Fruit fly (Drosophila melanogaster) whole organism, embryonic: ENCODE data around the gene feo.

ENCODE experiments used
- Ada2b ChIP-seq: fragments of 200-800 bp; sonication (Bioruptor generic); IDR thresholded peaks from 2 replicates; pipeline ENCODE4 v1.3.6; 2022; ENCODE audit warnings: missing biosample characterization, missing genetic modification characterization
- Blimp-1 ChIP-seq: fragments of 200-800 bp; sonication (Bioruptor generic); optimal IDR thresholded peaks from 3 replicates; lab custom pipeline; 2018; ENCODE audit warnings: missing biosample characterization, missing genetic modification characterization, mild to moderate bottlenecking, moderate library complexity, missing genetic modification reagents
- CG10431 ChIP-seq: fragments of 200-800 bp; sonication (Bioruptor generic); optimal IDR thresholded peaks from 3 replicates; lab custom pipeline; 2018; ENCODE audit warnings: missing biosample characterization, mild to moderate bottlenecking, missing genetic modification characterization
- CG10979 ChIP-seq: fragments of 200-800 bp; sonication (Bioruptor generic); optimal IDR thresholded peaks from 2 replicates; lab custom pipeline; 2018; ENCODE audit warnings: missing biosample characterization, mild to moderate bottlenecking, missing genetic modification characterization, moderate library complexity
- CG12391 ChIP-seq: fragments of 200-800 bp; sonication (Bioruptor generic); optimal IDR thresholded peaks from 3 replicates; lab custom pipeline; 2018; ENCODE audit warnings: missing biosample characterization, mild to moderate bottlenecking, missing genetic modification characterization, moderate library complexity
- CG12744 ChIP-seq: fragments of 200-800 bp; sonication (Bioruptor generic); optimal IDR thresholded peaks from 2 replicates; lab custom pipeline; 2016; ENCODE audit warnings: missing biosample characterization, missing genetic modification characterization
- CG14860 ChIP-seq: fragments of 200-800 bp; sonication (Bioruptor generic); IDR thresholded peaks from 3 replicates; pipeline ENCODE4 v1.3.6; 2022; ENCODE audit warnings: missing biosample characterization, missing genetic modification characterization; ENCODE audit not compliant: partially characterized antibody
- CG15696 ChIP-seq: fragments of 200-800 bp; sonication (Bioruptor generic); optimal IDR thresholded peaks from 2 replicates; lab custom pipeline; 2019; ENCODE audit warnings: missing biosample characterization, mild to moderate bottlenecking, missing genetic modification characterization, moderate library complexity
- CG1603 ChIP-seq: fragments of 200-800 bp; sonication (Bioruptor generic); optimal IDR thresholded peaks from 2 replicates; lab custom pipeline; 2019; ENCODE audit warnings: missing biosample characterization, mild to moderate bottlenecking, missing genetic modification characterization, moderate library complexity
- CG17359 ChIP-seq: fragments of 200-800 bp; sonication (Bioruptor generic); optimal IDR thresholded peaks from 3 replicates; lab custom pipeline; 2018; ENCODE audit warnings: missing biosample characterization, mild to moderate bottlenecking, missing genetic modification characterization, moderate library complexity
- CG17385 ChIP-seq: fragments of 200-800 bp; sonication (Bioruptor generic); optimal IDR thresholded peaks from 3 replicates; lab custom pipeline; 2018; ENCODE audit warnings: missing biosample characterization, mild to moderate bottlenecking, missing genetic modification characterization
- CG18011 ChIP-seq: fragments of 200-800 bp; sonication (Bioruptor generic); optimal IDR thresholded peaks from 2 replicates; lab custom pipeline; 2017; ENCODE audit warnings: missing biosample characterization, missing genetic modification characterization, mild to moderate bottlenecking, moderate library complexity, missing genotype
- CG2889 ChIP-seq: fragments of 200-800 bp; sonication (Bioruptor generic); IDR thresholded peaks from 3 replicates; pipeline ENCODE4 v1.3.6; 2022; ENCODE audit warnings: missing biosample characterization, missing genetic modification characterization
- CG34224 ChIP-seq: fragments of 200-800 bp; sonication (Bioruptor generic); IDR thresholded peaks from 3 replicates; pipeline ENCODE4 v1.3.6; 2022; ENCODE audit warnings: missing biosample characterization, missing genetic modification characterization; ENCODE audit not compliant: partially characterized antibody
- CG42726 ChIP-seq: fragments of 200-800 bp; sonication (Bioruptor generic); IDR thresholded peaks from 2 replicates; pipeline ENCODE4 v1.3.6; 2022; ENCODE audit warnings: missing biosample characterization, missing genetic modification characterization; ENCODE audit not compliant: partially characterized antibody
- CG43689 ChIP-seq: fragments of 200-800 bp; sonication (Bioruptor generic); IDR thresholded peaks from 2 replicates; pipeline ENCODE4 v1.3.6; 2022; ENCODE audit warnings: missing biosample characterization, missing genetic modification characterization
- CG4820 ChIP-seq: fragments of 200-800 bp; sonication (Bioruptor generic); optimal IDR thresholded peaks from 3 replicates; lab custom pipeline; 2016; ENCODE audit warnings: missing biosample characterization, missing genetic modification characterization
- CG6654 ChIP-seq: fragments of 200-800 bp; sonication (Bioruptor generic); optimal IDR thresholded peaks from 2 replicates; lab custom pipeline; 2017; ENCODE audit warnings: missing biosample characterization, mild to moderate bottlenecking, missing genetic modification characterization
- CG7839 ChIP-seq: fragments of 200-800 bp; sonication (Bioruptor generic); optimal IDR thresholded peaks from 3 replicates; lab custom pipeline; 2018; ENCODE audit warnings: missing biosample characterization, mild to moderate bottlenecking, missing genetic modification characterization, moderate library complexity
- CG8089 ChIP-seq: fragments of 200-800 bp; sonication (Bioruptor generic); optimal IDR thresholded peaks from 3 replicates; lab custom pipeline; 2016; ENCODE audit warnings: missing biosample characterization, missing genetic modification characterization
- CG8924 ChIP-seq: fragments of 200-800 bp; optimal IDR thresholded peaks from 3 replicates; lab custom pipeline; 2019; ENCODE audit warnings: missing biosample characterization, mild to moderate bottlenecking, missing genetic modification characterization, moderate library complexity
- CG9609 ChIP-seq: fragments of 200-800 bp; sonication (Bioruptor generic); optimal IDR thresholded peaks from 3 replicates; lab custom pipeline; 2016; ENCODE audit warnings: missing biosample characterization, missing genetic modification characterization
- D19B ChIP-seq: fragments of 200-800 bp; sonication (Bioruptor generic); optimal IDR thresholded peaks from 2 replicates; lab custom pipeline; 2017; ENCODE audit warnings: missing biosample characterization, mild to moderate bottlenecking, missing genetic modification characterization
- Drgx ChIP-seq: fragments of 200-800 bp; sonication (Bioruptor generic); IDR thresholded peaks from 2 replicates; pipeline ENCODE4 v1.3.6; 2022; ENCODE audit warnings: missing biosample characterization, missing genetic modification characterization
- H15 ChIP-seq: fragments of 200-800 bp; sonication (Bioruptor generic); IDR thresholded peaks from 3 replicates; pipeline ENCODE4 v1.3.6; 2022; ENCODE audit warnings: missing biosample characterization, missing genetic modification characterization
- Hmx ChIP-seq: fragments of 200-800 bp; sonication (Bioruptor generic); optimal IDR thresholded peaks from 2 replicates; lab custom pipeline; 2016; ENCODE audit warnings: missing biosample characterization, missing genetic modification characterization
- Mrtf ChIP-seq: fragments of 200-800 bp; sonication (Bioruptor generic); IDR thresholded peaks from 3 replicates; pipeline ENCODE4 v1.3.6; 2022; ENCODE audit warnings: missing biosample characterization, missing genetic modification characterization
- Oli ChIP-seq: fragments of 200-800 bp; sonication (Bioruptor generic); optimal IDR thresholded peaks from 2 replicates; lab custom pipeline; 2018; ENCODE audit warnings: missing biosample characterization, mild to moderate bottlenecking, missing genetic modification characterization, moderate library complexity
- Pdp1 ChIP-seq, 2 experiments: fragments of 200-800 bp; sonication (Bioruptor generic); optimal IDR thresholded peaks; 3 replicates each; lab custom pipeline; 2016; ENCODE audit warnings: missing biosample characterization in 2 of 2, missing genetic modification characterization in 2 of 2, mild to moderate bottlenecking in 1 of 2, moderate library complexity in 1 of 2
- Ravus ChIP-seq: fragments of 200-800 bp; sonication (Bioruptor generic); IDR thresholded peaks from 2 replicates; pipeline ENCODE4 v1.3.6; 2022; ENCODE audit warnings: missing biosample characterization, missing genetic modification characterization
- Sox102F ChIP-seq: fragments of 200-800 bp; sonication (Bioruptor generic); optimal IDR thresholded peaks from 2 replicates; lab custom pipeline; 2018; ENCODE audit warnings: missing biosample characterization, mild to moderate bottlenecking, missing genetic modification characterization, moderate library complexity
- amos ChIP-seq: fragments of 200-800 bp; sonication (Bioruptor generic); IDR thresholded peaks from 2 replicates; pipeline ENCODE4 v1.3.6; 2022; ENCODE audit warnings: missing biosample characterization, missing genetic modification characterization; ENCODE audit not compliant: partially characterized antibody
- ara ChIP-seq: fragments of 200-800 bp; sonication (Bioruptor generic); IDR thresholded peaks from 2 replicates; pipeline ENCODE4 v1.3.6; 2022; ENCODE audit warnings: missing biosample characterization, missing genetic modification characterization
- az2 ChIP-seq: fragments of 200-800 bp; sonication (Bioruptor generic); optimal IDR thresholded peaks from 3 replicates; lab custom pipeline; 2016; ENCODE audit warnings: missing biosample characterization, missing genetic modification characterization
- crp ChIP-seq, 2 experiments: fragments of 200-800 bp; sonication (Bioruptor generic); optimal IDR thresholded peaks; 2 replicates in 1 of 2; 3 replicates in 1 of 2; lab custom pipeline; 2017; ENCODE audit warnings: missing biosample characterization in 2 of 2, missing genetic modification characterization in 2 of 2, mild to moderate bottlenecking in 1 of 2, moderate library complexity in 1 of 2
- emc ChIP-seq: fragments of 200-800 bp; sonication (Bioruptor generic); optimal IDR thresholded peaks from 2 replicates; lab custom pipeline; 2016; ENCODE audit warnings: missing biosample characterization, missing genetic modification characterization
- h ChIP-seq: fragments of >200 bp; optimal IDR thresholded peaks from 2 replicates; lab custom pipeline; 2017
- ind ChIP-seq: fragments of 200-800 bp; sonication (Bioruptor generic); optimal IDR thresholded peaks from 3 replicates; lab custom pipeline; 2016; ENCODE audit warnings: missing biosample characterization, missing genetic modification characterization
- ken ChIP-seq: fragments of 200-800 bp; sonication (Bioruptor generic); IDR thresholded peaks from 3 replicates; pipeline ENCODE4 v1.3.6; 2022; ENCODE audit warnings: missing biosample characterization, missing genetic modification characterization
- oc ChIP-seq: fragments of 200-800 bp; sonication (Bioruptor generic); optimal IDR thresholded peaks from 2 replicates; lab custom pipeline; 2018; ENCODE audit warnings: missing biosample characterization, mild to moderate bottlenecking, missing genetic modification characterization, moderate library complexity
- pnt ChIP-seq: fragments of 200-800 bp; sonication (Bioruptor generic); optimal IDR thresholded peaks from 3 replicates; lab custom pipeline; 2016; ENCODE audit warnings: missing biosample characterization, missing genetic modification characterization
- pzg ChIP-seq: fragments of 200-800 bp; sonication (Bioruptor generic); optimal IDR thresholded peaks from 3 replicates; lab custom pipeline; 2018; ENCODE audit warnings: missing biosample characterization, mild to moderate bottlenecking, missing genetic modification characterization, moderate library complexity
- row ChIP-seq: fragments of 200-800 bp; sonication (Bioruptor generic); IDR thresholded peaks from 3 replicates; pipeline ENCODE4 v1.3.6; 2022; ENCODE audit warnings: missing biosample characterization, missing genetic modification characterization
- sd ChIP-seq: fragments of 200-800 bp; sonication (Bioruptor generic); optimal IDR thresholded peaks from 3 replicates; lab custom pipeline; 2018; ENCODE audit warnings: missing biosample characterization, mild to moderate bottlenecking, missing genetic modification characterization, moderate library complexity
- sens ChIP-seq: fragments of 200-800 bp; sonication (Bioruptor generic); peaks from one replicate; lab custom pipeline; 2016; ENCODE audit warnings: missing biosample characterization, missing genetic modification characterization
- slou ChIP-seq: fragments of 200-800 bp; sonication (Bioruptor generic); optimal IDR thresholded peaks from 3 replicates; lab custom pipeline; 2016; ENCODE audit warnings: missing biosample characterization, missing genetic modification characterization
- sr ChIP-seq: fragments of 200-800 bp; sonication (Bioruptor generic); IDR thresholded peaks from 3 replicates; pipeline ENCODE4 v1.3.6; 2022; ENCODE audit warnings: missing biosample characterization, missing genetic modification characterization
- tna ChIP-seq: fragments of 200-800 bp; sonication (Bioruptor generic); IDR thresholded peaks from 2 replicates; pipeline ENCODE4 v1.3.6; 2022; ENCODE audit warnings: missing biosample characterization, missing genetic modification characterization; ENCODE audit not compliant: partially characterized antibody
- vfl ChIP-seq: fragments of 200-800 bp; sonication (Bioruptor generic); optimal IDR thresholded peaks from 2 replicates; lab custom pipeline; 2016; ENCODE audit warnings: missing biosample characterization, missing genetic modification characterization
- zen2 ChIP-seq: fragments of 200-800 bp; sonication (Bioruptor generic); IDR thresholded peaks from 3 replicates; pipeline ENCODE4 v1.3.6; 2022; ENCODE audit warnings: missing biosample characterization, missing genetic modification characterization; ENCODE audit not compliant: partially characterized antibody

The feo gene

dm6 chrX:10882786-10883185, 28.1 kb upstream of the feo start (continued):
- TF ChIP-seq H15 (GFP tag; lab: Robert Waterston, UW): no peak
- no peak for TF ChIP-seq oc (tag; lab: Kevin White, UChicago)
- TF ChIP-seq CG1603 (tag; lab: Kevin White, UChicago): peak; percentile 41
- TF ChIP-seq CG8924 (tag; lab: Kevin White, UChicago): no peak
- no peak for TF ChIP-seq sr (GFP tag; lab: Robert Waterston, UW)
- peak; percentile 59 for TF ChIP-seq sens
- TF ChIP-seq CG8089 (GFP tag; lab: Kevin White, UChicago): no peak
- TF ChIP-seq Sox102F (GFP tag; lab: Kevin White, UChicago): peak; percentile 28
- peak; percentile 16 for TF ChIP-seq CG10979 (tag; lab: Kevin White, UChicago)
- TF ChIP-seq CG12744 (GFP tag; lab: Kevin White, UChicago): no peak
- TF ChIP-seq pnt (GFP tag; lab: Kevin White, UChicago): no peak
- TF ChIP-seq crp (GFP tag; optimal IDR thresholded peaks at IDR 0.05; lab: Kevin White, UChicago): no peak
- TF ChIP-seq ind: peak; percentile 5
- TF ChIP-seq Pdp1 (GFP tag; optimal IDR thresholded peaks at IDR 0.05; lab: Kevin White, UChicago): peak in 1 of 2 experiments; percentile 41
- TF ChIP-seq Ada2b: 0 out of 2 replicates have a peak, but pooled peaks have one; percentile 8
- TF ChIP-seq Mrtf (GFP tag; lab: Robert Waterston, UW): no peak
- no peak for TF ChIP-seq vfl
- no peak for TF ChIP-seq CG43689 (GFP tag; lab: Robert Waterston, UW)
- no peak for TF ChIP-seq Ravus (GFP tag; lab: Robert Waterston, UW)
- TF ChIP-seq Oli: peak; percentile 23
- no peak for TF ChIP-seq CG17385
- TF ChIP-seq ara: 0 out of 2 replicates have a peak, but pooled peaks have one; percentile 17
- no peak for TF ChIP-seq CG4820
- TF ChIP-seq Hmx (GFP tag; lab: Kevin White, UChicago): no peak
- TF ChIP-seq CG6654 (GFP tag; lab: Kevin White, UChicago): no peak
- TF ChIP-seq Blimp-1 (GFP tag; lab: Kevin White, UChicago): peak; percentile 25
- TF ChIP-seq CG7839 (tag; lab: Kevin White, UChicago): no peak
- 0 out of 3 replicates have a peak, but pooled peaks have one; percentile 28 for TF ChIP-seq row (GFP tag; lab: Robert Waterston, UW)
- no peak for TF ChIP-seq CG10431
- TF ChIP-seq CG9609 (GFP tag; lab: Kevin White, UChicago): peak; percentile 4
- no peak for TF ChIP-seq zen2 (GFP tag; lab: Robert Waterston, UW)
- TF ChIP-seq CG2889: no peak

- TF ChIP-seq Drgx (GFP tag; lab: Robert Waterston, UW): peak; percentile 61
- peak; percentile 70 for TF ChIP-seq pzg (GFP tag; lab: Kevin White, UChicago)
- TF ChIP-seq slou (GFP tag; lab: Kevin White, UChicago): no peak
- TF ChIP-seq CG18011 (GFP tag; lab: Kevin White, UChicago): no peak
- peak; percentile 51; the same call in 1 of the 2 replicates for TF ChIP-seq CG42726
- no peak for TF ChIP-seq CG15696
- peak; percentile 57; the same call in 1 of the 3 replicates for TF ChIP-seq CG14860 (GFP tag; lab: Robert Waterston, UW)
- TF ChIP-seq CG34224 (GFP tag; lab: Robert Waterston, UW): peak; percentile 54
- TF ChIP-seq emc (GFP tag; lab: Kevin White, UChicago): no peak
- TF ChIP-seq ken: no peak
- TF ChIP-seq h (lab: Kevin White, UChicago): no peak
- TF ChIP-seq tna (GFP tag; lab: Robert Waterston, UW): 0 out of 2 replicates have a peak, but pooled peaks have one; percentile 33
- TF ChIP-seq az2 (GFP tag; lab: Kevin White, UChicago): peak; percentile 6
- no peak for TF ChIP-seq CG17359
- no peak for TF ChIP-seq CG12391 (tag; lab: Kevin White, UChicago)
- peak; percentile 75 for TF ChIP-seq amos (GFP tag; lab: Robert Waterston, UW)
- no peak for TF ChIP-seq sd (tag; lab: Kevin White, UChicago)
- TF ChIP-seq D19B: no peak
Measured at dm6 chrX:10877087-10877935, 22.6 kb upstream of the feo start, which contains the start of gene CG1637. CG1637 (minus strand) TSS chrX:10877893.
